ENCODE assay signal across 1 worm cellular context in genomic region chrIV:3165365-3165764, ce11.
TF ChIP-seq lines count a peak whose summit lies in the region.

No protein-coding gene starts in this region.

TF ChIP-seq in whole organism, L1 larva, 84 proteins besides CTCF, POLR2A, EP300 and RAD21 (continued from another document):
- no peak for TF ChIP-seq egl-27 (tag; optimal IDR thresholded peaks at IDR 0.05; lab: Kevin White, UChicago)
